Worm (Caenorhabditis elegans) whole organism, L4 larva: Measurements from ENCODE around the gene srg-68.
"Not testable (repeated sequence)": the region's sequence is repeated elsewhere in the genome, so short reads cannot be mapped to it uniquely, and the experiment has no call there.

Source experiments
- F44E2.7 ChIP-seq: fragments of 200-800 bp; sonication (Bioruptor generic); IDR thresholded peaks from 2 replicates; pipeline ENCODE4 v2.1.2; 2022; ENCODE audit warnings: missing genetic modification characterization, missing compliant biosample characterization
- Y105C5A.15 ChIP-seq: fragments of 200-800 bp; sonication (Bioruptor generic); IDR thresholded peaks from 2 replicates; pipeline ENCODE4 v1.3.6; 2022; ENCODE audit warnings: missing genetic modification characterization, missing compliant biosample characterization
- Y5F2A.4 ChIP-seq: fragments of 200-800 bp; sonication (Bioruptor generic); optimal IDR thresholded peaks from 2 replicates; lab custom pipeline; 2018; ENCODE audit warnings: mild to moderate bottlenecking, missing genetic modification characterization, missing compliant biosample characterization
- ZK337.2 ChIP-seq: fragments of 200-800 bp; sonication (Bioruptor generic); IDR thresholded peaks from 2 replicates; pipeline ENCODE4 v1.3.6; 2022; ENCODE audit warnings: missing genetic modification reagents, missing genetic modification characterization, missing compliant biosample characterization
- aly-2 ChIP-seq: sonication (generic microtip); optimal IDR thresholded peaks from 2 replicates; lab custom pipeline; 2018; ENCODE audit warnings: missing biosample characterization, missing genetic modification characterization
- ceh-20 ChIP-seq: fragments of 200-800 bp; sonication (Bioruptor generic); IDR thresholded peaks from 2 replicates; pipeline ENCODE4 v1.3.6; 2022; ENCODE audit warnings: missing genetic modification reagents, missing genetic modification characterization, missing compliant biosample characterization
- ceh-28 ChIP-seq: fragments of 150-350 bp; optimal IDR thresholded peaks from 2 replicates; lab custom pipeline; 2014; ENCODE audit warnings: missing biosample characterization, missing genetic modification reagents, missing genetic modification characterization
- ceh-82 ChIP-seq: sonication (generic microtip); optimal IDR thresholded peaks from 2 replicates; lab custom pipeline; 2017; ENCODE audit warnings: missing biosample characterization, missing genetic modification characterization
- ces-1 ChIP-seq: fragments of 150-350 bp; sonication (generic microtip); optimal IDR thresholded peaks from 4 replicates; lab custom pipeline; 2014; ENCODE audit warnings: missing biosample characterization, missing genetic modification reagents, missing genetic modification characterization
- ctbp-1 ChIP-seq: fragments of 200-800 bp; sonication (Bioruptor generic); IDR thresholded peaks from 2 replicates; pipeline ENCODE4 v1.3.6; 2022; ENCODE audit warnings: missing genetic modification reagents, missing genetic modification characterization, missing compliant biosample characterization
- dve-1 ChIP-seq: sonication (generic microtip); optimal IDR thresholded peaks from 2 replicates; lab custom pipeline; 2017; ENCODE audit warnings: antibody characterized with exemption, mild to moderate bottlenecking, missing genetic modification characterization, missing compliant biosample characterization; ENCODE audit not compliant: insufficient read depth
- egl-43 ChIP-seq: fragments of 200-800 bp; sonication (Bioruptor generic); IDR thresholded peaks from 2 replicates; pipeline ENCODE4 v1.3.6; 2022; ENCODE audit warnings: missing genetic modification reagents, missing genetic modification characterization, missing compliant biosample characterization
- fkh-10 ChIP-seq: fragments of 150-350 bp; optimal IDR thresholded peaks from 2 replicates; lab custom pipeline; 2014; ENCODE audit warnings: missing biosample characterization, missing genetic modification reagents, missing genetic modification characterization
- hlh-30 ChIP-seq: sonication (generic microtip); optimal IDR thresholded peaks from 2 replicates; lab custom pipeline; 2017; ENCODE audit warnings: antibody characterized with exemption, mild to moderate bottlenecking, missing genetic modification characterization, missing compliant biosample characterization; ENCODE audit not compliant: insufficient read depth
- hmg-1.1 ChIP-seq: fragments of 200-800 bp; sonication (Bioruptor generic); IDR thresholded peaks from 2 replicates; pipeline ENCODE4 v1.3.6; 2022; ENCODE audit warnings: missing genetic modification reagents, missing genetic modification characterization, missing compliant biosample characterization
- jun-1 ChIP-seq: fragments of 150-350 bp; optimal IDR thresholded peaks from 2 replicates; lab custom pipeline; 2014; ENCODE audit warnings: missing biosample characterization, missing genetic modification reagents, missing genetic modification characterization
- lim-7 ChIP-seq: fragments of 200-800 bp; sonication (Bioruptor generic); IDR thresholded peaks from 2 replicates; pipeline ENCODE4 v1.3.6; 2022; ENCODE audit warnings: missing genetic modification characterization, missing compliant biosample characterization
- lin-1 ChIP-seq: fragments of 200-800 bp; sonication (Bioruptor generic); IDR thresholded peaks from 2 replicates; pipeline ENCODE4 v1.3.6; 2022; ENCODE audit warnings: missing genetic modification reagents, missing genetic modification characterization, missing compliant biosample characterization
- lsy-2 ChIP-seq, 2 experiments: fragments of 150-350 bp in 1 of 2; sonication (generic microtip) in 1 of 2; optimal IDR thresholded peaks; 2 replicates each; lab custom pipeline; 2014 to 2017; ENCODE audit warnings: missing biosample characterization in 2 of 2, missing genetic modification characterization in 2 of 2
- mes-2 ChIP-seq: sonication (generic microtip); optimal IDR thresholded peaks from 2 replicates; lab custom pipeline; 2016; ENCODE audit warnings: missing genotype, mild to moderate bottlenecking, missing genetic modification characterization, missing compliant biosample characterization; ENCODE audit not compliant: poor library complexity, severe bottlenecking
- mxl-3 ChIP-seq: fragments of 200-800 bp; sonication (Bioruptor generic); optimal IDR thresholded peaks from 2 replicates; lab custom pipeline; 2018; ENCODE audit warnings: mild to moderate bottlenecking, missing genetic modification characterization, missing compliant biosample characterization
- nhr-10 ChIP-seq: fragments of 150-350 bp; optimal IDR thresholded peaks from 2 replicates; lab custom pipeline; 2014; ENCODE audit warnings: missing biosample characterization, missing genetic modification characterization
- nhr-237 ChIP-seq: sonication (generic microtip); optimal IDR thresholded peaks from 2 replicates; lab custom pipeline; 2017; ENCODE audit warnings: missing biosample characterization, missing genetic modification characterization
- nhr-25 ChIP-seq: sonication (generic microtip); optimal IDR thresholded peaks from 2 replicates; lab custom pipeline; 2017; ENCODE audit warnings: missing genetic modification characterization, mild to moderate bottlenecking, missing compliant biosample characterization, antibody characterized with exemption, moderate library complexity, borderline replicate concordance; ENCODE audit not compliant: insufficient read depth
- nhr-28 ChIP-seq: fragments of 150-350 bp; optimal IDR thresholded peaks from 2 replicates; lab custom pipeline; 2014; ENCODE audit warnings: missing biosample characterization, missing genetic modification characterization
- nhr-41 ChIP-seq: fragments of 200-800 bp; sonication (Bioruptor generic); IDR thresholded peaks from 2 replicates; pipeline ENCODE4 v1.3.6; 2022; ENCODE audit warnings: missing genetic modification reagents, missing genetic modification characterization, missing compliant biosample characterization
- nhr-6 ChIP-seq: fragments of 150-350 bp; optimal IDR thresholded peaks from 2 replicates; lab custom pipeline; 2014; ENCODE audit warnings: missing biosample characterization, missing genetic modification characterization
- pqm-1 ChIP-seq: sonication (generic microtip); optimal IDR thresholded peaks from 2 replicates; lab custom pipeline; 2017; ENCODE audit warnings: missing biosample characterization, missing genetic modification characterization
- skn-1 ChIP-seq: fragments of 150-350 bp; optimal IDR thresholded peaks from 2 replicates; lab custom pipeline; 2014; ENCODE audit warnings: missing biosample characterization, missing genetic modification characterization
- snpc-4 ChIP-seq: fragments of 150-350 bp; optimal IDR thresholded peaks from 2 replicates; lab custom pipeline; 2014; ENCODE audit warnings: missing biosample characterization, missing genetic modification characterization
- tra-1 ChIP-seq: fragments of 200-800 bp; sonication (Bioruptor generic); IDR thresholded peaks from 2 replicates; pipeline ENCODE4 v1.3.6; 2022; ENCODE audit warnings: missing genetic modification reagents, missing genetic modification characterization, missing compliant biosample characterization
- unc-39 ChIP-seq: sonication (generic microtip); optimal IDR thresholded peaks from 2 replicates; lab custom pipeline; 2017; ENCODE audit warnings: missing biosample characterization, missing genetic modification characterization
- zfp-2 ChIP-seq: sonication (generic microtip); optimal IDR thresholded peaks from 2 replicates; lab custom pipeline; 2016; ENCODE audit warnings: mild to moderate bottlenecking, missing genetic modification characterization, missing compliant biosample characterization
- zfp-3 ChIP-seq: fragments of 200-800 bp; sonication (Bioruptor generic); conservative IDR thresholded peaks from 2 replicates; pipeline ENCODE4 v1.3.6; 2022; ENCODE audit warnings: missing genetic modification reagents, missing genetic modification characterization, missing compliant biosample characterization
- zip-2 ChIP-seq: fragments of 150-350 bp; optimal IDR thresholded peaks from 2 replicates; lab custom pipeline; 2014; ENCODE audit warnings: missing biosample characterization, missing genetic modification characterization
- ztf-11 ChIP-seq: fragments of 150-350 bp; optimal IDR thresholded peaks from 2 replicates; lab custom pipeline; 2014; ENCODE audit warnings: missing biosample characterization, missing genetic modification characterization
- ztf-7 ChIP-seq: fragments of 150-350 bp; optimal IDR thresholded peaks from 2 replicates; lab custom pipeline; 2014; ENCODE audit warnings: missing biosample characterization, missing genetic modification characterization

The srg-68 gene

ce11 chrV:5484866-5485265 is 19.6 kb upstream of the srg-68 start, which contains the start of gene srg-65:
Gene srg-65, minus strand, starts transcription at chrV:5484966.
- TF ChIP-seq fkh-10 (GFP tag; lab: Kevin White, UChicago) (no peak), ztf-11 (no peak), tra-1 (no peak), pqm-1 (no peak), nhr-25 (tag; lab: Kevin White, UChicago) (no peak), ceh-28 (tag; lab: Kevin White, UChicago) (no peak), aly-2 (no peak), dve-1 (tag; lab: Kevin White, UChicago) (no peak), ctbp-1 (GFP tag; lab: Robert Waterston, UW) (no peak), lim-7 (GFP tag; lab: Robert Waterston, UW) (no peak), Y105C5A.15 (no peak), nhr-6 (tag; lab: Kevin White, UChicago) (no peak), lin-1 (GFP tag; lab: Robert Waterston, UW) (no peak), zfp-2 (no peak), ceh-20 (GFP tag; lab: Robert Waterston, UW) (no peak), Y5F2A.4 (GFP tag; lab: Kevin White, UChicago) (no peak), ZK337.2 (no peak), snpc-4 (tag; lab: Kevin White, UChicago) (no peak), jun-1 (tag; lab: Kevin White, UChicago) (no peak), mes-2 (tag; lab: Kevin White, UChicago) (no peak)

DNA sequence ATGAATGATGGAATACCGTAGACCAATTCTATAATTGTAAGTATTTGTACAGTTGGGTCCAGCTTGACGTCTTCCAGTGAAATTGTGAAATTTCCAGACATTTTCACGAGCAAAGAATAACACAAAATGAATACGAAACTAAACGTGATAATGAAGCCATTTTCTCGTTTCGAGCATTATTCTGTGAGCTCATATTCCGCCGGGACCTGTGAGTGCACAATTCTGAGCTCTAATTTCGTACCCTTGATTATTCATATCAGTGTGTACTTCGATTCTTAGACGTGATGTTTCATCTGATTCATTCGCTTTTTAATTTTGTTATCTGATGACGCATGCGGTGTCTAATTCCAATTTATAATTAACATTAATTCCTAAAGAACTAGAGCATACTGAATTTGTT is 17.1 kb upstream of the srg-68 start, which contains the start of gene srg-66:
srg-66 (minus strand) TSS at position 101 of the 400 bp plus-strand sequence.
- TF ChIP-seq nhr-41 (GFP tag; lab: Robert Waterston, UW) (no peak), nhr-28 (tag; lab: Kevin White, UChicago) (no peak), ces-1 (no peak), Y105C5A.15 (no peak), ztf-7 (no peak), nhr-25 (tag; lab: Kevin White, UChicago) (no peak), zfp-2 (no peak), zfp-3 (GFP tag; lab: Robert Waterston, UW) (no peak), F44E2.7 (GFP tag; lab: Robert Waterston, UW) (no peak), mxl-3 (no peak), egl-43 (GFP tag; lab: Robert Waterston, UW) (no peak), nhr-237 (tag; lab: Kevin White, UChicago) (no peak), nhr-10 (tag; lab: Kevin White, UChicago) (no peak), ceh-82 (tag; lab: Kevin White, UChicago) (no peak), hmg-1.1 (GFP tag; lab: Robert Waterston, UW) (no peak), hlh-30 (tag; lab: Kevin White, UChicago) (no peak), aly-2 (no peak), skn-1 (tag; lab: Kevin White, UChicago) (no peak), ctbp-1 (GFP tag; lab: Robert Waterston, UW) (no peak), pqm-1 (no peak)

DNA sequence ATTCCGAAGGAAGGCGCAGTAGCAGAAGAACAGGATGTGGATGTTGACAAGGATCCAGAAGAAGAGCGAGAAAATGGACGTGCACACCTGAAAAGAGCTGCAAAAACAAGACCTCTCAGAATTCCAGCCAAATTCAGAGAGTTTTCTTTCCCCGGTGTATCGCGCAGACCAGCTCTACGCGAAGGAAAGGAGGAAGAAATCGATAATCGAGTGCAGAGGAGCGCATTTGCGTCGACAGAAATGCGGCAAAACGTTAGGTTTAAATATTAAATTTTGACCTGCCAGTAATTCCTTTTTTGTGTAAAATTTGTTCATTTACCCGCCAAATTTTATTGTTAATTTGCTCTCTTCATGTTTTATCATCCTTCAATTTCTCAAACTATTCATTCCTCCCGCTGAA is 12.5 kb upstream of the srg-68 start:
- no peak for TF ChIP-seq unc-39

- TF ChIP-seq zip-2 (tag; lab: Kevin White, UChicago); lsy-2 (tag; optimal IDR thresholded peaks at IDR 0.05; lab: Kevin White, UChicago); fkh-10 (GFP tag; lab: Kevin White, UChicago): not testable (repeated sequence)
Observed at ce11 chrV:5470930-5471329, 5.7 kb upstream of the srg-68 start, which contains the start of gene ZC317.7. Gene ZC317.7, minus strand, starts transcription at chrV:5471030.
